Fruit fly (Drosophila melanogaster) whole organism, wandering third instar larva: ENCODE measurements around the gene CG7099.

Experiments
- Abd-B ChIP-seq: fragments of >200 bp; optimal IDR thresholded peaks from 2 replicates; lab custom pipeline; 2017; ENCODE audit warnings: missing biosample characterization, missing genetic modification characterization
- CG32264 ChIP-seq: fragments of 200-800 bp; sonication (Bioruptor generic); optimal IDR thresholded peaks from 2 replicates; lab custom pipeline; 2016; ENCODE audit warnings: missing biosample characterization, missing genetic modification characterization
- CG9705 ChIP-seq: fragments of 200-800 bp; sonication (Bioruptor generic); optimal IDR thresholded peaks from 2 replicates; lab custom pipeline; 2018; ENCODE audit warnings: missing biosample characterization, mild to moderate bottlenecking, missing genetic modification characterization
- CrebA ChIP-seq: fragments of 200-800 bp; sonication (Bioruptor generic); optimal IDR thresholded peaks from 2 replicates; lab custom pipeline; 2016; ENCODE audit warnings: missing biosample characterization, mild to moderate bottlenecking, missing genetic modification characterization, borderline replicate concordance
- Dfd ChIP-seq: fragments of >200 bp; optimal IDR thresholded peaks from 2 replicates; lab custom pipeline; 2017; ENCODE audit warnings: missing biosample characterization, missing genetic modification characterization
- Dif ChIP-seq: fragments of 200-275, 200-300 bp; sonication (Bioruptor generic); optimal IDR thresholded peaks from 2 replicates; lab custom pipeline; 2018; ENCODE audit warnings: missing biosample characterization, missing genetic modification characterization; ENCODE audit not compliant: partially characterized antibody
- GATAd ChIP-seq: sonication (Bioruptor generic); optimal IDR thresholded peaks from 2 replicates; lab custom pipeline; 2016; ENCODE audit warnings: missing biosample characterization, missing genetic modification characterization
- HLH106 ChIP-seq: fragments of 200-800 bp; optimal IDR thresholded peaks from 3 replicates; lab custom pipeline; 2019; ENCODE audit warnings: missing biosample characterization, mild to moderate bottlenecking, missing genetic modification characterization, moderate library complexity
- Hnf4 ChIP-seq: fragments of 200-800 bp; sonication (Bioruptor generic); optimal IDR thresholded peaks from 2 replicates; lab custom pipeline; 2016; ENCODE audit warnings: missing biosample characterization, mild to moderate bottlenecking, missing genetic modification characterization
- Hr78 ChIP-seq: fragments of >200 bp; optimal IDR thresholded peaks from 2 replicates; lab custom pipeline; 2017; ENCODE audit warnings: missing biosample characterization, missing genetic modification characterization
- Hr83 ChIP-seq: fragments of 200-300 bp; sonication (Bioruptor generic); optimal IDR thresholded peaks from 2 replicates; lab custom pipeline; 2016; ENCODE audit warnings: missing biosample characterization, mild to moderate bottlenecking, missing genetic modification characterization, moderate library complexity; ENCODE audit not compliant: poor library complexity, severe bottlenecking
- Jra ChIP-seq: sonication (Bioruptor generic); optimal IDR thresholded peaks from 2 replicates; lab custom pipeline; 2016; ENCODE audit warnings: missing biosample characterization, missing genetic modification characterization
- Mio ChIP-seq: sonication (Bioruptor generic); optimal IDR thresholded peaks from 2 replicates; lab custom pipeline; 2016; ENCODE audit warnings: missing biosample characterization, missing genetic modification characterization
- Myc ChIP-seq: fragments of >200 bp; optimal IDR thresholded peaks from 2 replicates; lab custom pipeline; 2017
- N ChIP-seq: fragments of >200 bp; optimal IDR thresholded peaks from 2 replicates; lab custom pipeline; 2018; ENCODE audit warnings: missing biosample characterization, missing external identifiers, missing genetic modification characterization
- OdsH ChIP-seq: fragments of 200-800 bp; sonication (Bioruptor generic); optimal IDR thresholded peaks from 2 replicates; lab custom pipeline; 2016; ENCODE audit warnings: missing biosample characterization, mild to moderate bottlenecking, missing genetic modification characterization
- Rel ChIP-seq, 2 experiments: fragments of 200-800 bp; sonication (Bioruptor generic) in 1 of 2; optimal IDR thresholded peaks; 2 replicates in 1 of 2; 3 replicates in 1 of 2; lab custom pipeline; 2016 to 2019; ENCODE audit warnings: mild to moderate bottlenecking in 2 of 2, missing biosample characterization in 2 of 2, missing genetic modification characterization in 2 of 2, moderate library complexity in 1 of 2
- Sp1 ChIP-seq: fragments of 200-800 bp; sonication (Bioruptor generic); optimal IDR thresholded peaks from 3 replicates; lab custom pipeline; 2019; ENCODE audit warnings: missing biosample characterization, mild to moderate bottlenecking, missing genetic modification characterization, moderate library complexity
- Vsx2 ChIP-seq: fragments of 200-300, 225-300 bp; sonication (Bioruptor generic); optimal IDR thresholded peaks from 2 replicates; lab custom pipeline; 2018; ENCODE audit warnings: missing biosample characterization, missing genetic modification characterization; ENCODE audit not compliant: partially characterized antibody
- br ChIP-seq: fragments of 200-800 bp; sonication (Bioruptor generic); optimal IDR thresholded peaks from 2 replicates; lab custom pipeline; 2016; ENCODE audit warnings: missing biosample characterization, missing genetic modification characterization
- brk ChIP-seq: fragments of 200-800 bp; sonication (Bioruptor generic); optimal IDR thresholded peaks from 2 replicates; lab custom pipeline; 2016; ENCODE audit warnings: missing biosample characterization, mild to moderate bottlenecking, missing genetic modification characterization
- dl ChIP-seq, 2 experiments: fragments of 175-275, 200-275 bp in 1 of 2; fragments of 200-275 bp in 1 of 2; sonication (Bioruptor generic); optimal IDR thresholded peaks; lab custom pipeline; 2018; ENCODE audit warnings: mild to moderate bottlenecking in 2 of 2, missing biosample characterization in 2 of 2, missing genetic modification characterization in 2 of 2, moderate library complexity in 2 of 2; ENCODE audit not compliant: partially characterized antibody in 2 of 2, insufficient read depth in 1 of 2
- dmrt93B ChIP-seq: fragments of 200-800 bp; sonication (Bioruptor generic); optimal IDR thresholded peaks from 2 replicates; lab custom pipeline; 2018; ENCODE audit warnings: missing biosample characterization, mild to moderate bottlenecking, missing genetic modification characterization
- dsf ChIP-seq: sonication (Bioruptor generic); optimal IDR thresholded peaks from 2 replicates; lab custom pipeline; 2016; ENCODE audit warnings: missing biosample characterization, missing genetic modification characterization, borderline replicate concordance
- ey ChIP-seq: fragments of 200-800 bp; sonication (Bioruptor generic); optimal IDR thresholded peaks from 2 replicates; lab custom pipeline; 2016; ENCODE audit warnings: missing biosample characterization, missing genetic modification characterization
- foxo ChIP-seq, 2 experiments: fragments of 200-800 bp; sonication (Bioruptor generic); optimal IDR thresholded peaks; 2 replicates in 1 of 2; 3 replicates in 1 of 2; lab custom pipeline; 2016 to 2017; ENCODE audit warnings: missing biosample characterization in 2 of 2, missing genetic modification characterization in 2 of 2
- fru ChIP-seq: fragments of 200-800 bp; sonication (Bioruptor generic); optimal IDR thresholded peaks from 3 replicates; lab custom pipeline; 2016; ENCODE audit warnings: missing biosample characterization, mild to moderate bottlenecking, missing genetic modification characterization
- h ChIP-seq: fragments of 200-800 bp; sonication (Bioruptor generic); optimal IDR thresholded peaks from 3 replicates; lab custom pipeline; 2016; ENCODE audit warnings: missing biosample characterization, mild to moderate bottlenecking, missing genetic modification characterization
- jim ChIP-seq: fragments of 175-275, 200-325 bp; sonication (Bioruptor generic); optimal IDR thresholded peaks from 2 replicates; lab custom pipeline; 2016; ENCODE audit warnings: missing biosample characterization, mild to moderate bottlenecking, missing genetic modification characterization
- lola ChIP-seq: fragments of >200 bp; optimal IDR thresholded peaks from 2 replicates; lab custom pipeline; 2017; ENCODE audit warnings: missing biosample characterization, missing genetic modification characterization
- pan ChIP-seq: fragments of >200 bp; optimal IDR thresholded peaks from 2 replicates; lab custom pipeline; 2017
- psq ChIP-seq: fragments of 200-800 bp; sonication (Bioruptor generic); optimal IDR thresholded peaks from 3 replicates; lab custom pipeline; 2017; ENCODE audit warnings: missing biosample characterization, mild to moderate bottlenecking, missing genetic modification characterization, moderate library complexity
- rgr ChIP-seq: fragments of 200-800 bp; sonication (Bioruptor generic); optimal IDR thresholded peaks from 3 replicates; lab custom pipeline; 2016; ENCODE audit warnings: missing biosample characterization, mild to moderate bottlenecking, missing genetic modification characterization
- sage ChIP-seq: fragments of 200-800 bp; sonication (Bioruptor generic); optimal IDR thresholded peaks from 2 replicates; lab custom pipeline; 2016; ENCODE audit warnings: missing biosample characterization, mild to moderate bottlenecking, missing genetic modification characterization
- sv ChIP-seq: fragments of 200-800 bp; sonication (Bioruptor generic); optimal IDR thresholded peaks from 3 replicates; lab custom pipeline; 2016; ENCODE audit warnings: missing biosample characterization, missing genetic modification characterization
- tai ChIP-seq: sonication (Bioruptor generic); optimal IDR thresholded peaks from 2 replicates; lab custom pipeline; 2016; ENCODE audit warnings: missing biosample characterization, missing genetic modification characterization
- usp ChIP-seq: fragments of >200 bp; optimal IDR thresholded peaks from 2 replicates; lab custom pipeline; 2017; ENCODE audit warnings: missing biosample characterization, missing genetic modification characterization
- woc ChIP-seq: sonication (Bioruptor generic); optimal IDR thresholded peaks from 2 replicates; lab custom pipeline; 2016; ENCODE audit warnings: missing biosample characterization, mild to moderate bottlenecking, missing genetic modification characterization

Gene CG7099

dm6 chr2L:13368940-13369339 is 18.4 kb upstream of the CG7099 start, which contains the start of gene CG31855:
Gene CG31855, plus strand, starts transcription at chr2L:13369204.
- TF ChIP-seq Mio (GFP tag; lab: Kevin White, UChicago) (no peak), HLH106 (tag; lab: Kevin White, UChicago) (peak; percentile 78), N (GFP tag; lab: Kevin White, UChicago) (no peak), Dfd (GFP tag; lab: Kevin White, UChicago) (no peak), h (peak; percentile 89), sage (GFP tag; lab: Kevin White, UChicago) (peak; percentile 83), dsf (peak; percentile 85), Myc (lab: Kevin White, UChicago) (no peak), brk (peak; percentile 88), Vsx2 (no peak), Dif (no peak), ey (GFP tag; lab: Kevin White, UChicago) (peak; percentile 71), OdsH (GFP tag; lab: Kevin White, UChicago) (peak; percentile 83), tai (GFP tag; lab: Kevin White, UChicago) (no peak), fru (peak; percentile 83), jim (peak; percentile 44), dmrt93B (GFP tag; lab: Kevin White, UChicago) (peak; percentile 48), Hr83 (peak; percentile 96), br (peak; percentile 83), psq (GFP tag; lab: Kevin White, UChicago) (peak; percentile 75), foxo (GFP tag; optimal IDR thresholded peaks at IDR 0.05; lab: Kevin White, UChicago) (peak in 1 of 2 experiments; percentile 90), GATAd (GFP tag; lab: Kevin White, UChicago) (peak; percentile 67), pan (lab: Kevin White, UChicago) (no peak), CrebA (GFP tag; lab: Kevin White, UChicago) (no peak), CG9705 (GFP tag; lab: Kevin White, UChicago) (peak; percentile 68), sv (GFP tag; lab: Kevin White, UChicago) (peak; percentile 81), Rel (GFP tag; optimal IDR thresholded peaks at IDR 0.05; lab: Kevin White, UChicago) (no peak), Rel (tag; optimal IDR thresholded peaks at IDR 0.05; lab: Kevin White, UChicago) (peak; percentile 61), Hr78 (GFP tag; lab: Kevin White, UChicago) (no peak), Sp1 (GFP tag; lab: Kevin White, UChicago) (peak; percentile 80), Hnf4 (GFP tag; lab: Kevin White, UChicago) (peak; percentile 95), rgr (GFP tag; lab: Kevin White, UChicago) (peak; percentile 90), Abd-B (no peak), CG32264 (peak; percentile 5), woc (GFP tag; lab: Kevin White, UChicago) (peak; percentile 84), lola (GFP tag; lab: Kevin White, UChicago) (no peak), usp (GFP tag; lab: Kevin White, UChicago) (no peak), dl (GFP tag; optimal IDR thresholded peaks at IDR 0.05; lab: Kevin White, UChicago; ENCODE audit: insufficient read depth in 1 of 2, partially characterized antibody in 2 of 2) (no peak), Jra (peak; percentile 85)

- no peak for TF ChIP-seq brk
- TF ChIP-seq sv (GFP tag; lab: Kevin White, UChicago): peak; percentile 26
- peak; percentile 69 for TF ChIP-seq h
- TF ChIP-seq Myc (lab: Kevin White, UChicago): no peak
- TF ChIP-seq rgr (GFP tag; lab: Kevin White, UChicago): peak; percentile 75
- peak; percentile 46 for TF ChIP-seq HLH106 (tag; lab: Kevin White, UChicago)
- TF ChIP-seq CG32264: no peak
- TF ChIP-seq sage (GFP tag; lab: Kevin White, UChicago): peak; percentile 50
- TF ChIP-seq psq (GFP tag; lab: Kevin White, UChicago): peak; percentile 29
- peak; percentile 30 for TF ChIP-seq fru
- peak; percentile 23 for TF ChIP-seq ey (GFP tag; lab: Kevin White, UChicago)
- peak; percentile 16 for TF ChIP-seq GATAd (GFP tag; lab: Kevin White, UChicago)
- peak; percentile 19 for TF ChIP-seq dsf
- TF ChIP-seq Sp1 (GFP tag; lab: Kevin White, UChicago): peak; percentile 28
- TF ChIP-seq N (GFP tag; lab: Kevin White, UChicago): no peak
- peak; percentile 47 for TF ChIP-seq Jra
- peak; percentile 86 for TF ChIP-seq Hr83
- peak; percentile 42 for TF ChIP-seq CG9705 (GFP tag; lab: Kevin White, UChicago)
- peak; percentile 28 for TF ChIP-seq OdsH (GFP tag; lab: Kevin White, UChicago)
- TF ChIP-seq Vsx2: no peak
- peak; percentile 19 for TF ChIP-seq woc (GFP tag; lab: Kevin White, UChicago)
- TF ChIP-seq foxo (GFP tag; optimal IDR thresholded peaks at IDR 0.05; lab: Kevin White, UChicago): peak in 1 of 2 experiments; percentile 65
- no peak for TF ChIP-seq Rel (GFP tag; optimal IDR thresholded peaks at IDR 0.05; lab: Kevin White, UChicago)
- TF ChIP-seq Rel (tag; optimal IDR thresholded peaks at IDR 0.05; lab: Kevin White, UChicago): no peak
- peak; percentile 40 for TF ChIP-seq br
- TF ChIP-seq Hnf4 (GFP tag; lab: Kevin White, UChicago): peak; percentile 80
These were observed 16.6 kb upstream of the CG7099 start, which contains the start of gene ND-B22 for dm6 chr2L:13370762-13371161. Gene ND-B22, minus strand, starts transcription at chr2L:13371110.
